Fruit fly (Drosophila melanogaster) Kc167 (cell line): ENCODE results near the gene GABA-B-R1.

Source experiments
- Myc ChIP-seq: fragments of >200 bp; optimal IDR thresholded peaks from 2 replicates; lab custom pipeline; 2017; ENCODE audit warnings: missing external identifiers
- Sin3A ChIP-seq: fragments of >200 bp; optimal IDR thresholded peaks from 2 replicates; lab custom pipeline; 2018; ENCODE audit warnings: missing external identifiers
- h ChIP-seq: fragments of >200 bp; optimal IDR thresholded peaks from 3 replicates; lab custom pipeline; 2018; ENCODE audit warnings: missing external identifiers
- insv ChIP-seq: fragments of >200 bp; optimal IDR thresholded peaks from 3 replicates; lab custom pipeline; 2018; ENCODE audit warnings: missing external identifiers
- psq ChIP-seq: fragments of >200 bp; optimal IDR thresholded peaks from 2 replicates; lab custom pipeline; 2017; ENCODE audit warnings: missing external identifiers
- ttk ChIP-seq: sonication (Bioruptor generic); optimal IDR thresholded peaks from 2 replicates; lab custom pipeline; 2017; ENCODE audit warnings: missing external identifiers

The GABA-B-R1 gene

DNA sequence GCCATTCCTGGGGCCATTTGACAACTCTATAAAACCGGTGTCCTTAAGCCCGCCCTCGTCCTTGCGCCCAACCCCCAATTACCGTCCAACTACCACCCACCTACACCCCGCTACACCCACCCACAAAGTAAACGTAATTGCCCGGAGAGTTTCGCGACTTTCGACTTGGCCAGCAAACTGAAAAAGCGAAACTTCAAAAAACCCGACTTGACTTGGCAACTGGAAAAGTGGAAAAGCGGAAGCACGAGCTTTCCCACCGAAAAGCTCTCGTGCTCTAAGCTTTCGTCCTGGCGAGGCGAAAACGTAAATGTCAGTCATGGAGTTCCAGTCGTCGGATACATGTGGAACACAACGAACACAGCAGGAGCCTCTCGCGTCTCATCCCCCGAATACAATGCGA lies at the start of gene GABA-B-R1:
GABA-B-R1 (plus strand) TSS at position 301 of the 400 bp plus-strand sequence.
- TF ChIP-seq h (no peak), insv (no peak), psq (no peak)

DNA sequence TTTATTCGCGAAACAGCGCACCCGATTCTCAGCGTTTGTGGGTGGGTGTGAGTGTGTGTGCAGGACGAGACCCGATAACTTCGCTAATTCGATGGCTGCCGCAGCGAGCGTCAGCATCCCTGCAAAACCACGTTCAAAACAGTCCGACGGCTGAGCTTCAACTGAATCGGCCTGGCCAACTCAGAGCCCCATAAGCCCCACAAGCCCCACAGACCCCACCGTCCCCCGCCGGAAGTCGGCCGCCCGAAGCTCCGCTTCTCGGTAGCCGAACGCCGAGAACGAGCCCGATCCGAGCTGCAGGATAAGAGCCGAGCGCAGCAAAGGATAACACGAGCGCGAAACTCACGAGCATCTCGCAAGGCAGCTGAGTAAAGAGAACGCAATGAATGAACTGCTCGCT lies 44.0 kb upstream of the GABA-B-R1 start, which contains the start of gene side-II:
side-II (minus strand) TSS at position 168 of the 400 bp plus-strand sequence.
- TF ChIP-seq ttk (lab: Kevin White, UChicago) (no peak), h (no peak), Myc (lab: Kevin White, UChicago) (no peak), insv (no peak), psq (no peak), Sin3A (lab: Kevin White, UChicago) (no peak)

DNA sequence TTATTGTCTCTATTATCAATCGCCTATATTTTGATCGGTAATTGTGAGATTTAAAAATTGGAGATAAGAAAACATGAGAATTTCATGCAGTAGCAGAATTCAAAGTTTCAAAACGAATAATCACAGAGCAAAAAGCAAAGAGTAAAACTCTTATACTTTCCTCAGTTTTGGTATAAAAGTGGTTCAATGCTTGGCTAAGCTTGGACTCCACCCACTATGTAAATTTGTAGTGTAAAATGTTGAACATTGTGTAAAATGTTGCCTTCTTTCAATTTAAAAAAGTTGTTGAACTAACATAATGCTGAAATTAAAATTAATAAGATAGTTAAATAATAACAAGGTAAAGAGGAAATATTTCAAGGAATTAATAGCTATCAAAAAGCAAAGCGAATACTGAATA lies 43.3 kb upstream of the GABA-B-R1 start:
- TF ChIP-seq h (no peak), insv (no peak), ttk (lab: Kevin White, UChicago) (no peak), psq (no peak), Sin3A (lab: Kevin White, UChicago) (no peak), Myc (lab: Kevin White, UChicago) (no peak)

DNA sequence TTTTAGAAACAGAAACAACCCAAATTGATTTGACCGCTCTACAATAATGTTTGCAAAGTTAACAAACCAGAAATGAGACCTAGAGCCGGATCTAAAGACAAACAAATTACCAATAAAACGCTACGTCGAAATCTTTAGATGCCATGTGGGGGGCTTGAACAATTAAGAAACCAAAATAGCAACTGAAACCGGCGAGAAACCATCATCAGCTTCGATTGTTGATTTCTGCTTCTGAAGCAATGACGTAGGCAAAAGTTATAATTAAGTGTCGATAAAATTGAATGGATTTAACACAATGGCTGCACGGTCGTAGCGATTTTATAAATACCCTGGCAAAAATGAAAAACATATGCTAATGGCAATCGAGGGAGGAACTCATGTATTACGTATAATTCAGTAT lies 23.2 kb upstream of the GABA-B-R1 start:
- TF ChIP-seq Myc (lab: Kevin White, UChicago) (no peak), Sin3A (lab: Kevin White, UChicago) (no peak), ttk (lab: Kevin White, UChicago) (no peak), h (no peak), psq (no peak), insv (no peak)

DNA sequence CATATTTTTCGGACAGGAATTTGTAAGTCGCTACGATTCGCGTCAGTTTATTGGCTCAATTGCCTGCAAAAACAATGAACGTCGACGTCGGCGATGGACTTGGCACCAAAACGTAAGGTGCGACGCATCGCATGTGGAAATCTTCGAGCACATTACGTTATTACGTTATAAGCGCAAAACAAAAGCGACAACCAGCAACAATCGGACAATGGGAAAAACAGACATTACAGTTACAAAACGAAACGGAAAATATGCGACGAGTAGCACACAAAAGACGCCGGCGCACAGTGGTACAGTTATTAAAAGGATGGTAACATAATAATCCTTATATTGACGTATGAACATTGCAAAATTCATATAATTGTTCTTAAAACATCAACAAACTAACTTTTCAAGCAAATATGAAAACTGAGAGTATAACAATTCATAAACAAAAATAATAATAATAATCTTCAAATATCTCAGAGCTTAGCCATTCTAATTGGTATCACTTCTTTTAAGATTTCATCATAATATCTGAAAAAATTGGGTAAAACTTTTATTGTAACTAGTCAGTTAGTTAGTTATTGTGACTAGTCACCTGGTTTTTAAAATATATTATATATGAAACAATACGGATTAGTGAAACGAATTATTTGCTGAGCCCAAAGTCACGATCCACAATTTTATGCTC lies 21.2 kb upstream of the GABA-B-R1 start:
- TF ChIP-seq Sin3A (lab: Kevin White, UChicago) (no peak), h (no peak), ttk (lab: Kevin White, UChicago) (no peak), Myc (lab: Kevin White, UChicago) (no peak), psq (no peak), insv (no peak)

DNA sequence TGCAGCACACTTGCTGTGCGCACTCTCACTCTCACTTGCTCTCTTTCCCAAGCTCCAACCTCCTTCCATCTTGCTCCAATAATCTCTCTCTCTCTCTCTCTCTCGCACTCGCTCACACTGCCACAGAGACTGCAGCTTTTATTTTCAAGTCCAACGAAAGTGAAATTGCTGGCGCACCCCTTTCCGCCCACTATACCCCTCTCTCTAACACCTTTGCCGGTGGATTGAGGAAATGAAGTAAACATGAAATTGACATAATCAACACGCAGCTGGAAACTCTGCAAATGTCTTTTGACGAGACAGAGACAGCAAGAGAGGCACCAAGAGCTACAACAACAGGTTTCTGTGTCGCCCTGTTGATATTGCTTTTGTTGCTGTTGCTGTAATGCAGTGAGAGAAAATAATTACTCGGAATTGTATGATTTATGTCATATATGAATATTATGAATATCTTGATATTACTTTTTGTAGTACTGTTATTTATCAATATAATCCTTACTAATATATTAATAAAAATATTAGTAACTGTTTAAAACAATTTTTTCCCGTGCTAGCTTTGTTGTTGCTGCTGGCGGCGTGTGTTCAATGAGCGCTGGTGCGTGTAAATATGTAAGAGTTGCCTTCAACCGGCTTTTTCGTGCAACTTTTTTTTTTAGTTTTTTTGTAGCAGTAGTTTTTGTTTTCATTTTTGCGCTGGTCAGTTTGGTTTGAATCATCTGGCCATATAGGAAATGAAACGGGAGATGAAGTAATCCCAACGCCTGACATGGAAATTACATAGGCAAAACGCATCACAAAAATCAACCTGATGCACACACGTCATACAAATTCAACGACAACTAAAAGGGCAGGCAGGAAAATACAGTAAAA lies 20.3 kb upstream of the GABA-B-R1 start:
- TF ChIP-seq Sin3A (lab: Kevin White, UChicago): no peak
- TF ChIP-seq psq: no peak
- no peak for TF ChIP-seq ttk (lab: Kevin White, UChicago)
- no peak for TF ChIP-seq insv
- no peak for TF ChIP-seq Myc (lab: Kevin White, UChicago)
- no peak for TF ChIP-seq h

DNA sequence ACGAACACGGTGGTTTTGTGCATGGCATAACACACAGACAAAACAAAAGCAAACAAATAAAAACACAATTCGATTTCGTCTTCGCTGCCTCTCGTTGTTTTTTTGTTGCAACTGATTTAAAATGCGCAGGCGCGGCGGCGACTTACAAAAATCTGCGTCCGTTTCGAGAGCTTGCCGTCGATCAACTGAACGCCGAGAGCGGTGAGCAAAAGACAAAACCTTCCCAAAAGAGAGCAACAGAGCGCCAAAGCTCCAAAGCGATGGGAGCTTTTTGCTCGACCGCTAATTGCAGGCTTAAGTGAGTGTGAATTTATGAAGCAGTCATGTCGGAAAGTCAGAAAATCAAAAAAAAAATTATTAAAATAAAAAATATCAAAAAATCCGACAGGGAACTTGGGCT lies 18.8 kb upstream of the GABA-B-R1 start, which contains the start of gene mol:
mol (minus strand) TSS at position 190 of the 400 bp plus-strand sequence.
- TF ChIP-seq psq: no peak

DNA sequence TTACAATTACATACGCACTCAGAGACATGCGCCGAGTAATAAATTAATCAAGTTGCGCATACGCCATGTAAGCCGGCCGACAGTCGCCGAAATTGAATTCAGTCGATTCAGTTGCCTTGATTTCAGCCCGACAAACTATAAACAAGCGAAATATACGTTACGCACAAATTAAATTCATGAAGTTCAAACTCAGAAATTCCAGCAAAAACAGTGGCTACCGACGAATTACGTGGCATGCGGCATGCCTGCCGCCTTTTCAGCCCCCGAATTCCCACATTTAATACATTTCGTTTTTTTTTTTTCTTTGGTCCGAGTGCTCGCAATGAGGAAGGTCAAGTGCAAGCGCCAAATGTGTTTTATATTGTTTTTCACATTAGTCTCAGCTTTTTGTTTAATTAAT lies 15.8 kb upstream of the GABA-B-R1 start:
- TF ChIP-seq ttk (lab: Kevin White, UChicago) (no peak), psq (no peak), h (no peak), Myc (lab: Kevin White, UChicago) (no peak), Sin3A (lab: Kevin White, UChicago) (no peak), insv (no peak)

DNA sequence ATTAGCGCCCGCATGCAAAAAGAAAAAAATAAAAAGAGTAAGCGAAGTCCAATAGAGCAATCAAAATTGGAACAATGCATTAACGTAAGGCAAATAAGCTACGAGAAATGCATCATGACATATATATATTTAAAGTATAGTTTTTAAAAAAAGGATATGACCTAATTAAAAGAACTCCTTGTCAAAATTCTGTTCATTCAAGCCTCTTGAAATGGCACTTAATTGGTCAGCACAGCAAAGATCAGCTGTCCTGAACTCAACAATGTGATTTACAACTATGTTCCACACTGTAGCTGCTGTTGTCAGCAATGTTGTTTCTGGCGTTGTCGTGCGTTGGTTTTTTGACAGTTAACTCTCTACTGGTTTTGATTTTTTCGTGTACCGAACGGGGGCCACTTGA lies 14.3 kb upstream of the GABA-B-R1 start:
- no peak for TF ChIP-seq psq
- no peak for TF ChIP-seq Sin3A (lab: Kevin White, UChicago)

DNA sequence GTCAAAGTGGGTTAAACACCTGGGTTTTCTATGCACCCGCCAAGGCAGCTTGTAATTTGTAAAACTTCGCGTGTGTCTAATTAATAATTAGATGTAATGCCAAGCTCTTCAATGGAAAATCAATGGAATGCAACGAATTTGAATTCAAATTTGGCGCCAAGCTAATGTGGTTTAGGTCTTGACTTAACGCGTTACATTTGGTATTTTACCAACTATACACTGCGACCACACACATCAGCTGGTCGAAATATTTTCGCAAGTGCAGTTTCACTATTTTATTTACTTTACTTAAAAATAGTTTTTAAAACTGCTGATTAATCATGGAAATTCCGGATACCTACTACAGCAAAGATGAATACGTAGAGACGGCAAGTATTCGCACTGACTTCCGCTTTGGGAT lies 10.6 kb upstream of the GABA-B-R1 start, which contains the start of gene DCTN5-p25:
DCTN5-p25 (plus strand) TSS at position 229 of the 400 bp plus-strand sequence.
- TF ChIP-seq insv (no peak), ttk (lab: Kevin White, UChicago) (no peak), Myc (lab: Kevin White, UChicago) (no peak), psq (no peak), h (no peak), Sin3A (lab: Kevin White, UChicago) (no peak)

DNA sequence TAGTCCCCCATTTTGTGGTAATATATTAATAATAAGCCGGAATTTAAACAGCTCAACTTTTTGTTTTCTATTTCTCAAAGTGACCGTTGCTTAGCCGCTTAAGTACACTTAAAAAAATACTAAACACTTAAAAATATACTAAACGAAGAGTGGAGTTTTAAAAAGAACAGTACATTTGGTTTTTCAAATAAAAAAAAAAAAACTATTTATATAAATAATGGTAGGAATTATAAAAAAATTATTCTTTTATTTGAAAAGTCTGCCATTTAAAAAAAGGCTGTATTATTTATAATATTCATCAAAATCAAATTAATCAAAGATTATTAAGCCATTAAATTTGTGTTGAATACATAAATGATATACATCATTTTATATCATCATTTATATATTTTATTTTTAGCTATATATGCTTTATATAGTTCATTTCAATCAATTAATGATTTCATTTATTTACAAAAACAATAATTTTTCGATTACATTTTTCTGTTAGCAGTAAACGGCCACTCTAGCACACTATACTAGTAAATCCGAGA lies 8.7 kb upstream of the GABA-B-R1 start, which contains the start of the genes Ankrd49 and NC2beta:
Ankrd49 (minus strand) TSS at position 101 of the 533 bp plus-strand sequence.
NC2beta (plus strand) TSS at position 483 of the 533 bp plus-strand sequence.
- no peak for TF ChIP-seq Sin3A (lab: Kevin White, UChicago)
- TF ChIP-seq psq: no peak
- TF ChIP-seq insv: no peak
- no peak for TF ChIP-seq Myc (lab: Kevin White, UChicago)
- no peak for TF ChIP-seq ttk (lab: Kevin White, UChicago)
- TF ChIP-seq h: no peak

DNA sequence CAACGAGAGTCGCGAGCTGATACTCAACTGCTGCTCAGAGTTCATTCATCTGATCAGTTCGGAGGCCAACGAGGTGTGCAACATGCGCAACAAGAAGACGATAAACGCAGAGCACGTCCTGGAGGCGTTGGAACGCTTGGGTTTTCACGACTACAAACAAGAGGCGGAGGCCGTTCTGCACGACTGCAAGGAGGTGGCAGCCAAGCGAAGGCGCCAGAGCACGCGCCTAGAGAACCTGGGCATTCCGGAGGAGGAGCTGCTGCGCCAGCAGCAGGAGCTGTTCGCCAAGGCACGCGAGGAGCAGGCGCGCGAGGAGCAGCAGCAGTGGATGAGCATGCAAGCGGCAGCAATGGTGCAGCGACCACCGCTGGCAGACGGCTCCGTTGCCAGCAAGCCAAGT lies 8.1 kb upstream of the GABA-B-R1 start:
- TF ChIP-seq Sin3A (lab: Kevin White, UChicago) (no peak), insv (no peak), ttk (lab: Kevin White, UChicago) (no peak), Myc (lab: Kevin White, UChicago) (no peak), h (no peak), psq (no peak)

DNA sequence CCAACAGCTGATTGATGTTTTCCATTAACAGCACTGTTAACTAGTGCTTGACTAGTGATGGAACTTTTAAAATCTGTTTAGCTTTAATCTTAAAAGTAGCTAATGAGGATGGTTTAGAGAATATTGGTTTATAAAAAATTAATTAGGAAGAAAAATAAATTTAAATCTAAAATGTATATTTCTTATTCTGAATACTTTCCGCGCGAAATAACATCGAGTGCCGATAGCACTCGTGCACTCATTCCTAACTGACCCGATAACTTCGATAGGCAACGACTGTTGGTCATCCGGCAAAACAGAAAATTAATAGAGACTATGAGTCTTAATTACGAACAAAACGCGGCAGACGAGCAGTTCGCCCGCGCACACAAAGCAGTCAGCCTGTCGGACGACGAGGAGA lies 6.4 kb upstream of the GABA-B-R1 start, which contains the start of the genes THG and Rnmt:
THG (minus strand) TSS at position 22 of the 400 bp plus-strand sequence.
Rnmt (plus strand) TSS at position 237 of the 400 bp plus-strand sequence.
- TF ChIP-seq insv (no peak), psq (no peak), Sin3A (lab: Kevin White, UChicago) (no peak), ttk (lab: Kevin White, UChicago) (no peak), h (no peak), Myc (lab: Kevin White, UChicago) (no peak)
